Worm (Caenorhabditis elegans) whole organism, young adult: ENCODE results near the gene T16G1.5.

ENCODE experiments used
- B0261.1 ChIP-seq: sonication (generic microtip); optimal IDR thresholded peaks from 2 replicates; lab custom pipeline; 2016; ENCODE audit warnings: mild to moderate bottlenecking, missing genetic modification characterization, moderate library complexity, missing compliant biosample characterization
- B0336.3 ChIP-seq: fragments of 200-800 bp; sonication (Bioruptor generic); IDR thresholded peaks from 2 replicates; pipeline ENCODE4 v1.3.6; 2022; ENCODE audit warnings: missing genetic modification characterization, missing compliant biosample characterization
- C06A6.2 ChIP-seq: fragments of 200-800 bp; sonication (Bioruptor generic); conservative IDR thresholded peaks from 2 replicates; pipeline ENCODE4 v1.3.6; 2022; ENCODE audit warnings: missing genetic modification characterization, missing compliant biosample characterization
- F22D6.2 ChIP-seq: sonication (generic microtip); optimal IDR thresholded peaks from 2 replicates; lab custom pipeline; 2016; ENCODE audit warnings: mild to moderate bottlenecking, missing genetic modification characterization, missing compliant biosample characterization
- F33H1.4 ChIP-seq: fragments of 200-800 bp; sonication (Bioruptor generic); IDR thresholded peaks from 2 replicates; pipeline ENCODE4 v1.3.6; 2022; ENCODE audit warnings: missing genetic modification reagents, missing genetic modification characterization, missing compliant biosample characterization
- F57C9.4 ChIP-seq: sonication (generic microtip); optimal IDR thresholded peaks from 2 replicates; lab custom pipeline; 2017; ENCODE audit warnings: mild to moderate bottlenecking, missing genetic modification characterization, missing compliant biosample characterization
- K11D2.4 ChIP-seq: fragments of 200-800 bp; sonication (Bioruptor generic); IDR thresholded peaks from 2 replicates; pipeline ENCODE4 v1.3.6; 2022; ENCODE audit warnings: missing genetic modification reagents, missing genetic modification characterization, missing compliant biosample characterization
- K12H6.12 ChIP-seq: fragments of 200-800 bp; sonication (Bioruptor generic); optimal IDR thresholded peaks from 2 replicates; lab custom pipeline; 2018; ENCODE audit warnings: mild to moderate bottlenecking, missing genetic modification characterization, missing compliant biosample characterization
- T07F8.4 ChIP-seq: sonication (generic microtip); optimal IDR thresholded peaks from 2 replicates; lab custom pipeline; 2016; ENCODE audit warnings: mild to moderate bottlenecking, missing genetic modification characterization, moderate library complexity, missing compliant biosample characterization
- Y56A3A.18 ChIP-seq: fragments of 200-800 bp; sonication (Bioruptor generic); IDR thresholded peaks from 2 replicates; pipeline ENCODE4 v1.3.6; 2022; ENCODE audit warnings: missing genetic modification reagents, missing genetic modification characterization, missing compliant biosample characterization
- Y79H2A.3 ChIP-seq: fragments of 200-800 bp; sonication (Bioruptor generic); conservative IDR thresholded peaks from 2 replicates; pipeline ENCODE4 v1.3.6; 2022; ENCODE audit warnings: missing genetic modification reagents, missing genetic modification characterization, missing compliant biosample characterization
- athp-1 ChIP-seq: sonication (generic microtip); optimal IDR thresholded peaks from 2 replicates; lab custom pipeline; 2017; ENCODE audit warnings: mild to moderate bottlenecking, missing genetic modification characterization, missing compliant biosample characterization
- attf-5 ChIP-seq: fragments of 200-800 bp; sonication (Bioruptor generic); optimal IDR thresholded peaks from 2 replicates; lab custom pipeline; 2018; ENCODE audit warnings: mild to moderate bottlenecking, missing genetic modification characterization, missing compliant biosample characterization
- cebp-1 ChIP-seq, 2 experiments: fragments of 200-800 bp in 1 of 2; sonication (Bioruptor generic) in 1 of 2; sonication (generic microtip) in 1 of 2; IDR thresholded peaks in 1 of 2; optimal IDR thresholded peaks in 1 of 2; 2 replicates each; pipeline versions ENCODE4 v1.3.6 to Lab custom; 2017 to 2022; ENCODE audit warnings: missing compliant biosample characterization in 2 of 2, missing genetic modification characterization in 2 of 2, mild to moderate bottlenecking in 1 of 2, missing genetic modification reagents in 1 of 2, moderate library complexity in 1 of 2
- ceh-100 ChIP-seq: fragments of 200-800 bp; sonication (Bioruptor generic); IDR thresholded peaks from 2 replicates; pipeline ENCODE4 v1.3.6; 2022; ENCODE audit warnings: missing genetic modification reagents, missing genetic modification characterization, missing compliant biosample characterization
- ceh-40 ChIP-seq: fragments of 200-800 bp; sonication (Bioruptor generic); IDR thresholded peaks from 2 replicates; pipeline ENCODE4 v1.3.6; 2022; ENCODE audit warnings: missing genetic modification characterization, missing compliant biosample characterization
- ekl-4 ChIP-seq: fragments of 200-800 bp; sonication (Bioruptor generic); IDR thresholded peaks from 2 replicates; pipeline ENCODE4 v1.3.6; 2022; ENCODE audit warnings: missing genetic modification reagents, missing genetic modification characterization, missing compliant biosample characterization
- ets-4 ChIP-seq: fragments of 200-800 bp; sonication (Bioruptor generic); optimal IDR thresholded peaks from 2 replicates; lab custom pipeline; 2018; ENCODE audit warnings: mild to moderate bottlenecking, missing genetic modification characterization, missing compliant biosample characterization
- hrde-1 ChIP-seq: sonication (generic microtip); optimal IDR thresholded peaks from 2 replicates; lab custom pipeline; 2016; ENCODE audit warnings: missing genetic modification characterization, mild to moderate bottlenecking, missing compliant biosample characterization, moderate library complexity, missing genotype, missing genetic modification reagents, borderline replicate concordance
- lir-1 ChIP-seq: fragments of 200-800 bp; sonication (Bioruptor generic); conservative IDR thresholded peaks from 2 replicates; pipeline ENCODE4 v1.3.6; 2022; ENCODE audit warnings: missing genetic modification reagents, missing genetic modification characterization, missing compliant biosample characterization
- lsl-1 ChIP-seq: fragments of 200-800 bp; sonication (Bioruptor generic); optimal IDR thresholded peaks from 2 replicates; lab custom pipeline; 2018; ENCODE audit warnings: mild to moderate bottlenecking, missing genetic modification characterization, moderate library complexity, missing compliant biosample characterization
- lsy-27 ChIP-seq: sonication (generic microtip); optimal IDR thresholded peaks from 2 replicates; lab custom pipeline; 2017; ENCODE audit warnings: missing genetic modification characterization, mild to moderate bottlenecking, missing compliant biosample characterization, antibody characterized with exemption, missing genotype, borderline replicate concordance; ENCODE audit not compliant: insufficient read depth
- madf-3 ChIP-seq: fragments of 200-800 bp; sonication (Bioruptor generic); IDR thresholded peaks from 2 replicates; pipeline ENCODE4 v1.3.6; 2022; ENCODE audit warnings: missing genetic modification reagents, missing genetic modification characterization, missing compliant biosample characterization
- madf-6 ChIP-seq: fragments of 200-800 bp; sonication (Bioruptor generic); IDR thresholded peaks from 2 replicates; pipeline ENCODE4 v1.3.6; 2022; ENCODE audit warnings: missing genetic modification reagents, missing genetic modification characterization, missing compliant biosample characterization
- mcd-1 ChIP-seq: fragments of 200-800 bp; sonication (Bioruptor generic); IDR thresholded peaks from 2 replicates; pipeline ENCODE4 v1.3.6; 2022; ENCODE audit warnings: missing genetic modification reagents, missing genetic modification characterization, missing compliant biosample characterization
- mxl-1 ChIP-seq: sonication (generic microtip); optimal IDR thresholded peaks from 2 replicates; lab custom pipeline; 2016; ENCODE audit warnings: missing genetic modification characterization, missing compliant biosample characterization
- nfyb-1 ChIP-seq: fragments of 200-800 bp; sonication (Bioruptor generic); IDR thresholded peaks from 2 replicates; pipeline ENCODE4 v1.3.6; 2022; ENCODE audit warnings: missing genetic modification reagents, missing genetic modification characterization, missing compliant biosample characterization
- nhr-120 ChIP-seq: fragments of 200-800 bp; sonication (Bioruptor generic); IDR thresholded peaks from 2 replicates; pipeline ENCODE4 v1.3.6; 2022; ENCODE audit warnings: missing genetic modification characterization, missing compliant biosample characterization
- nhr-27 ChIP-seq: fragments of 200-800 bp; sonication (Bioruptor generic); optimal IDR thresholded peaks from 2 replicates; lab custom pipeline; 2018; ENCODE audit warnings: mild to moderate bottlenecking, missing genetic modification characterization, moderate library complexity, missing compliant biosample characterization
- nhr-80 ChIP-seq: sonication (generic microtip); optimal IDR thresholded peaks from 2 replicates; lab custom pipeline; 2016; ENCODE audit warnings: missing genetic modification characterization, missing compliant biosample characterization
- nhr-90 ChIP-seq: sonication (generic microtip); optimal IDR thresholded peaks from 2 replicates; lab custom pipeline; 2016; ENCODE audit warnings: missing genotype, mild to moderate bottlenecking, missing genetic modification characterization, missing compliant biosample characterization
- rec-8 ChIP-seq, 2 experiments: sonication (generic microtip); optimal IDR thresholded peaks; 2 replicates each; lab custom pipeline; 2016; ENCODE audit warnings: mild to moderate bottlenecking in 2 of 2, missing genetic modification characterization in 2 of 2, missing genetic modification reagents in 2 of 2, missing genotype in 2 of 2, missing biosample characterization in 1 of 2, missing compliant biosample characterization in 1 of 2, moderate library complexity in 1 of 2
- repo-1 ChIP-seq: sonication (generic microtip); optimal IDR thresholded peaks from 2 replicates; lab custom pipeline; 2017; ENCODE audit warnings: mild to moderate bottlenecking, missing genetic modification characterization, missing compliant biosample characterization
- snpc-1.1 ChIP-seq: sonication (generic microtip); optimal IDR thresholded peaks from 2 replicates; lab custom pipeline; 2017; ENCODE audit warnings: missing genetic modification characterization, mild to moderate bottlenecking, missing compliant biosample characterization, antibody characterized with exemption, moderate library complexity, missing genotype, missing genetic modification reagents; ENCODE audit not compliant: insufficient read depth
- snpc-1.3 ChIP-seq: sonication (generic microtip); optimal IDR thresholded peaks from 2 replicates; lab custom pipeline; 2017; ENCODE audit warnings: missing genetic modification characterization, mild to moderate bottlenecking, missing compliant biosample characterization, antibody characterized with exemption, moderate library complexity, missing genotype, missing genetic modification reagents; ENCODE audit not compliant: insufficient read depth
- snpc-3.4 ChIP-seq: sonication (generic microtip); optimal IDR thresholded peaks from 2 replicates; lab custom pipeline; 2017; ENCODE audit warnings: missing genetic modification characterization, mild to moderate bottlenecking, missing compliant biosample characterization, antibody characterized with exemption, moderate library complexity, missing genotype, missing genetic modification reagents
- somi-1 ChIP-seq: fragments of 200-800 bp; sonication (Bioruptor generic); optimal IDR thresholded peaks from 2 replicates; lab custom pipeline; 2018; ENCODE audit warnings: mild to moderate bottlenecking, missing genetic modification characterization, missing compliant biosample characterization
- xnd-1 ChIP-seq: sonication (generic microtip); optimal IDR thresholded peaks from 2 replicates; lab custom pipeline; 2016; ENCODE audit warnings: missing genotype, missing genetic modification reagents, missing genetic modification characterization, missing compliant biosample characterization
- ztf-6 ChIP-seq: fragments of 200-800 bp; sonication (Bioruptor generic); IDR thresholded peaks from 2 replicates; pipeline ENCODE4 v1.3.6; 2022; ENCODE audit warnings: missing genetic modification reagents, missing genetic modification characterization, missing compliant biosample characterization

Gene T16G1.5

ce11 chrV:12906732-12907131 lies 32.6 kb downstream of the T16G1.5 start, which contains the start of gene ttr-29:
Gene ttr-29, minus strand, starts transcription at chrV:12906832.
- no peak for TF ChIP-seq madf-3 (GFP tag; lab: Robert Waterston, UW)
- TF ChIP-seq nfyb-1 (GFP tag; lab: Robert Waterston, UW) = no peak
- TF ChIP-seq nhr-80 (tag; lab: Kevin White, UChicago) = no peak
- no peak for TF ChIP-seq snpc-1.1 (tag; lab: Kevin White, UChicago)
- TF ChIP-seq, all 124 proteins: peak for 0

DNA sequence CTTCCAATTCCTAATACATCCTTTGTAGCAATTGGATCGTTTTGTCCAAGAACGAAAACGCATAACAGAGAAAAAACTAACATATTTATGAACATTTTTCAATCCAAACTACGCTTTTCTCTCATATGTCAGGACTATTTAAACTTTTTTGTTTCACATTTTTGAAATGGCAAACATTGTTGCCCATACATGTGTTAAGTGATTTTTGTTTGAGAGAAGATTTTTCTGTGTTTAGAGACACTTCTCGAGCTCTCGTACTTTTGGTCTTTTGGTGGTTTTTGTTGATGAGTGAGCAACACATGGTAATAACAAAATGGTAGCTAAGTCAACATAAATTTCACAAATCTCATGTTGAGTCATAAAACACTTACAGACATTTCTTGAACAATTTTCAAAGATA lies 34.3 kb downstream of the T16G1.5 start, which contains the start of gene ttr-28:
ttr-28 (minus strand) TSS at position 101 of the 400 bp plus-strand sequence.
- no peak for TF ChIP-seq K11D2.4 (GFP tag; lab: Robert Waterston, UW)
- TF ChIP-seq mxl-1 (tag; lab: Kevin White, UChicago) = no peak
- no peak for TF ChIP-seq rec-8 (tag; optimal IDR thresholded peaks at IDR 0.05; lab: Kevin White, UChicago)
- TF ChIP-seq lsl-1 = no peak
- TF ChIP-seq snpc-1.3 (tag; lab: Kevin White, UChicago) = no peak
- TF ChIP-seq athp-1 (tag; lab: Kevin White, UChicago) = no peak
- no peak for TF ChIP-seq B0261.1
- TF ChIP-seq T07F8.4 (tag; lab: Kevin White, UChicago) = no peak

DNA sequence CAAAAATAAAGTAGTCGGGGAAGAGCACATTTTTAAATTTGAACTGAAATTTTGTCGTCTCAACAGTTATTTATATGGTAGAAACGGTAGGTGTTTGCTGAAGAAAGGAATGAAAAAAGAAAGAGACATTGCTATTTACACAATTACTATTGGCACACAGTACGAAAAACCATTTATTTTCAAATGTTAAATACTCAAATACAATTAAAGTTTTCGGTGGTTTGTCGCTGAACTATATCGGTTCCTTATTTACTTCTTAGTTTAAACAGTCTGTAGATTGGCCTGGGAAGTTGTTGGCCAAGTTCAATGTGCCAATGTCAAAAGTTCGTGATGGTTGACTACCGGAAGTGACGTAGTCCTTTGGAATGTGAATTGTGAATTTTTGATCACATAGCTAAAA lies 35.3 kb downstream of the T16G1.5 start, which contains the start of gene ttr-27:
ttr-27 (minus strand) TSS at position 45 of the 400 bp plus-strand sequence.
- TF ChIP-seq B0336.3 (no peak), hrde-1 (tag; lab: Kevin White, UChicago) (no peak), madf-6 (no peak), rec-8 (tag; optimal IDR thresholded peaks at IDR 0.05; lab: Kevin White, UChicago) (no peak), nfyb-1 (GFP tag; lab: Robert Waterston, UW) (no peak), Y79H2A.3 (GFP tag; lab: Robert Waterston, UW) (no peak), F22D6.2 (tag; lab: Kevin White, UChicago) (no peak), snpc-1.1 (tag; lab: Kevin White, UChicago) (no peak), C06A6.2 (GFP tag; lab: Robert Waterston, UW) (no peak), nhr-120 (GFP tag; lab: Robert Waterston, UW) (no peak), snpc-1.3 (tag; lab: Kevin White, UChicago) (no peak), F33H1.4 (GFP tag; lab: Robert Waterston, UW) (no peak), ets-4 (GFP tag; lab: Kevin White, UChicago) (no peak), mcd-1 (GFP tag; lab: Robert Waterston, UW) (no peak), F57C9.4 (tag; lab: Kevin White, UChicago) (no peak), mxl-1 (tag; lab: Kevin White, UChicago) (no peak), lir-1 (GFP tag; lab: Robert Waterston, UW) (no peak), repo-1 (no peak), cebp-1 (GFP tag; IDR thresholded peaks at IDR 0.05; lab: Robert Waterston, UW) (no peak), cebp-1 (tag; optimal IDR thresholded peaks at IDR 0.05; lab: Kevin White, UChicago) (no peak), ceh-100 (GFP tag; lab: Robert Waterston, UW) (no peak)

ce11 chrV:12901301-12901700 lies 38.1 kb downstream of the T16G1.5 start:
- TF ChIP-seq nhr-80 (tag; lab: Kevin White, UChicago) = no peak
- no peak for TF ChIP-seq xnd-1 (tag; lab: Kevin White, UChicago)
- TF ChIP-seq Y56A3A.18 (GFP tag; lab: Robert Waterston, UW) = no peak
- TF ChIP-seq somi-1 (GFP tag; lab: Kevin White, UChicago) = no peak
- TF ChIP-seq snpc-3.4 (tag; lab: Kevin White, UChicago) = no peak
- TF ChIP-seq attf-5 (GFP tag; lab: Kevin White, UChicago) = no peak
- no peak for TF ChIP-seq K12H6.12 (tag; lab: Kevin White, UChicago)
- TF ChIP-seq ekl-4 (GFP tag; lab: Robert Waterston, UW) = no peak
- TF ChIP-seq lsy-27 (tag; lab: Kevin White, UChicago) = no peak
- TF ChIP-seq nhr-27 (tag; lab: Kevin White, UChicago) = no peak
- no peak for TF ChIP-seq F57C9.4 (tag; lab: Kevin White, UChicago)
- TF ChIP-seq nhr-90 (tag; lab: Kevin White, UChicago) = no peak
- TF ChIP-seq ztf-6 (GFP tag; lab: Robert Waterston, UW) = no peak
- no peak for TF ChIP-seq ceh-40 (GFP tag; lab: Robert Waterston, UW)
- TF ChIP-seq, all 124 proteins: peak for 0
